Fruit fly (Drosophila melanogaster): ENCODE results near the gene CG14106.

DNA sequence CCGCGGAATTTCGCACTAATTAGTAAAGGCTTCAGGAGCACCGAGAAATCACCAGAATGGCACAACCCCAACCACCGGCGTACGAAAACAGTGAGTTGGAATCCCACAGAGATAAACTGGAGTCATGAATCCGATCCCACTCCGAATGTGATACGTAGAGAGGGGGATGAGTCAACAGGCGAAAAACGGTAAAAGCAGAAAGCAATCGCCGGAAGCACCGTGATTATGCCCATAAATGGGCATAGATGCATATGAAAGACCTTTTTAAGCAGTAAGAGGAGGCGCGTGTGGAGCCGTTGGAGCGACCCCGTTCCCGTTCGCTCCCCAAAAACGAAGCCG, 12.6 kb downstream of the CG14106 start:
- no peak for TF ChIP-seq CG10348 (GFP tag; IDR thresholded peaks at IDR 0.05)
- no peak for TF ChIP-seq CG14655 (GFP tag; optimal IDR thresholded peaks at IDR 0.05)
- no peak for TF ChIP-seq rn (GFP tag; IDR thresholded peaks at IDR 0.05)
- TF ChIP-seq D1 (tag; optimal IDR thresholded peaks at IDR 0.05), result no peak
- TF ChIP-seq CG8301 (tag; optimal IDR thresholded peaks at IDR 0.05), result no peak
- TF ChIP-seq Ets98B (GFP tag; IDR thresholded peaks at IDR 0.05), result no peak
- no peak for TF ChIP-seq CG8159 (tag; optimal IDR thresholded peaks at IDR 0.05)
- no peak for TF ChIP-seq fd96Ca (GFP tag; IDR thresholded peaks at IDR 0.05)
- no peak for TF ChIP-seq EcR (GFP tag; optimal IDR thresholded peaks at IDR 0.05)
- TF ChIP-seq CG15710 (tag; optimal IDR thresholded peaks at IDR 0.05), result no peak
- no peak for TF ChIP-seq CG9948 (tag; optimal IDR thresholded peaks at IDR 0.05)
- no peak for TF ChIP-seq Pif1A (GFP tag; optimal IDR thresholded peaks at IDR 0.05)
- no peak for TF ChIP-seq CG4496 (GFP tag; IDR thresholded peaks at IDR 0.05)
